Fruit fly (Drosophila melanogaster) whole organism, embryonic: ENCODE results near the gene CG6149.

Experiments
- ATbp ChIP-seq: fragments of 200-800 bp; sonication (Bioruptor generic); optimal IDR thresholded peaks from 2 replicates; lab custom pipeline; 2017; ENCODE audit warnings: missing biosample characterization, mild to moderate bottlenecking, missing genetic modification characterization, missing genetic modification reagents
- Abd-B ChIP-seq: fragments of 200-800 bp; sonication (Bioruptor generic); optimal IDR thresholded peaks from 2 replicates; lab custom pipeline; 2018; ENCODE audit warnings: missing biosample characterization, mild to moderate bottlenecking, missing genetic modification characterization, moderate library complexity
- CG11093 ChIP-seq: fragments of 200-800 bp; sonication (Bioruptor generic); IDR thresholded peaks from 3 replicates; pipeline ENCODE4 v1.3.6; 2022; ENCODE audit warnings: missing biosample characterization, missing genetic modification characterization
- CG11723 ChIP-seq: fragments of 200-800 bp; sonication (Bioruptor generic); optimal IDR thresholded peaks from 2 replicates; lab custom pipeline; 2017; ENCODE audit warnings: missing biosample characterization, mild to moderate bottlenecking, missing genetic modification characterization
- CG12155 ChIP-seq: fragments of 200-800 bp; sonication (Bioruptor generic); optimal IDR thresholded peaks from 3 replicates; lab custom pipeline; 2016; ENCODE audit warnings: missing biosample characterization, missing genetic modification characterization
- CG13123 ChIP-seq: fragments of 200-800 bp; sonication (Bioruptor generic); optimal IDR thresholded peaks from 2 replicates; lab custom pipeline; 2016; ENCODE audit warnings: missing biosample characterization, missing genetic modification characterization
- CG13287 ChIP-seq: fragments of 200-800 bp; sonication (Bioruptor generic); IDR thresholded peaks from 2 replicates; pipeline ENCODE4 v1.3.6; 2022; ENCODE audit warnings: missing biosample characterization, missing genetic modification characterization; ENCODE audit not compliant: partially characterized antibody
- CG14014 ChIP-seq: fragments of 200-800 bp; sonication (Bioruptor generic); IDR thresholded peaks from 2 replicates; pipeline ENCODE4 v1.3.6; 2022; ENCODE audit warnings: missing biosample characterization, missing genetic modification characterization
- CG16863 ChIP-seq: fragments of 200-800 bp; sonication (Bioruptor generic); optimal IDR thresholded peaks from 3 replicates; lab custom pipeline; 2016; ENCODE audit warnings: missing biosample characterization, missing genetic modification characterization
- CG18599 ChIP-seq: fragments of 200-800 bp; sonication (Bioruptor generic); optimal IDR thresholded peaks from 3 replicates; lab custom pipeline; 2017; ENCODE audit warnings: missing biosample characterization, missing genetic modification characterization, mild to moderate bottlenecking, moderate library complexity, missing genetic modification reagents
- CG3847 ChIP-seq: fragments of 200-800 bp; sonication (Bioruptor generic); IDR thresholded peaks from 2 replicates; pipeline ENCODE4 v1.3.6; 2022; ENCODE audit warnings: missing biosample characterization, missing genetic modification characterization
- CG43689 ChIP-seq: fragments of 200-800 bp; sonication (Bioruptor generic); IDR thresholded peaks from 2 replicates; pipeline ENCODE4 v1.3.6; 2022; ENCODE audit warnings: missing biosample characterization, missing genetic modification characterization
- CG6175 ChIP-seq: fragments of 200-800 bp; sonication (Bioruptor generic); IDR thresholded peaks from 3 replicates; pipeline ENCODE4 v1.3.6; 2022; ENCODE audit warnings: missing biosample characterization, missing genetic modification characterization
- CG7357 ChIP-seq: fragments of 200-800 bp; sonication (Bioruptor generic); IDR thresholded peaks from 3 replicates; pipeline ENCODE4 v1.3.6; 2022; ENCODE audit warnings: missing biosample characterization, missing genetic modification characterization
- CG7786 ChIP-seq: fragments of 200-800 bp; sonication (Bioruptor generic); optimal IDR thresholded peaks from 2 replicates; lab custom pipeline; 2016; ENCODE audit warnings: missing biosample characterization, missing genetic modification characterization
- CG9797 ChIP-seq: fragments of 200-800 bp; sonication (Bioruptor generic); optimal IDR thresholded peaks from 3 replicates; lab custom pipeline; 2018; ENCODE audit warnings: missing biosample characterization, mild to moderate bottlenecking, missing genetic modification characterization
- CG9932 ChIP-seq: fragments of 200-800 bp; sonication (Bioruptor generic); IDR thresholded peaks from 2 replicates; pipeline ENCODE4 v1.3.6; 2022; ENCODE audit warnings: missing biosample characterization, missing genetic modification characterization
- CHES-1-like ChIP-seq: fragments of 200-800 bp; sonication (Bioruptor generic); optimal IDR thresholded peaks from 2 replicates; lab custom pipeline; 2016; ENCODE audit warnings: missing biosample characterization, missing genetic modification characterization
- Dll ChIP-seq: fragments of 200-800 bp; sonication (Bioruptor generic); IDR thresholded peaks from 4 replicates; pipeline ENCODE4 v1.3.6; 2022; ENCODE audit warnings: missing biosample characterization, missing genetic modification characterization; ENCODE audit not compliant: partially characterized antibody
- Fer2 ChIP-seq: fragments of 200-800 bp; sonication (Bioruptor generic); optimal IDR thresholded peaks from 2 replicates; lab custom pipeline; 2018; ENCODE audit warnings: missing biosample characterization, mild to moderate bottlenecking, missing genetic modification characterization, moderate library complexity
- Gsc ChIP-seq: fragments of 200-800 bp; sonication (Bioruptor generic); IDR thresholded peaks from 2 replicates; pipeline ENCODE4 v1.3.6; 2022; ENCODE audit warnings: missing biosample characterization, missing genetic modification characterization
- Hand ChIP-seq: fragments of 200-800 bp; sonication (Bioruptor generic); optimal IDR thresholded peaks from 2 replicates; lab custom pipeline; 2017; ENCODE audit warnings: mild to moderate bottlenecking, missing biosample characterization, missing genetic modification reagents, missing genetic modification characterization
- Hsf ChIP-seq: fragments of 200-800 bp; sonication (Bioruptor generic); optimal IDR thresholded peaks from 3 replicates; lab custom pipeline; 2016; ENCODE audit warnings: missing biosample characterization, missing genetic modification characterization
- Opbp ChIP-seq: fragments of 200-800 bp; sonication (Bioruptor generic); IDR thresholded peaks from 3 replicates; pipeline ENCODE4 v1.3.6; 2022; ENCODE audit warnings: missing biosample characterization, missing genetic modification characterization; ENCODE audit not compliant: partially characterized antibody
- Ptx1 ChIP-seq: fragments of 200-800 bp; sonication (Bioruptor generic); IDR thresholded peaks from 2 replicates; pipeline ENCODE4 v1.3.6; 2022; ENCODE audit warnings: missing biosample characterization, missing genetic modification characterization
- Ravus ChIP-seq: fragments of 200-800 bp; sonication (Bioruptor generic); IDR thresholded peaks from 2 replicates; pipeline ENCODE4 v1.3.6; 2022; ENCODE audit warnings: missing biosample characterization, missing genetic modification characterization
- Spps ChIP-seq: fragments of 200-800 bp; sonication (Bioruptor generic); optimal IDR thresholded peaks from 2 replicates; lab custom pipeline; 2018; ENCODE audit warnings: missing biosample characterization, mild to moderate bottlenecking, missing genetic modification characterization
- Ssrp ChIP-seq: fragments of 200-800 bp; sonication (Bioruptor generic); optimal IDR thresholded peaks from 2 replicates; lab custom pipeline; 2018; ENCODE audit warnings: missing biosample characterization, mild to moderate bottlenecking, missing genetic modification characterization, moderate library complexity
- Usf ChIP-seq: fragments of 200-800 bp; sonication (Bioruptor generic); optimal IDR thresholded peaks from 2 replicates; lab custom pipeline; 2017; ENCODE audit warnings: missing genotype, missing biosample characterization, missing genetic modification characterization
- al ChIP-seq: fragments of 200-800 bp; sonication (Bioruptor generic); IDR thresholded peaks from 2 replicates; pipeline ENCODE4 v1.3.6; 2022; ENCODE audit warnings: missing biosample characterization, missing genetic modification characterization
- ato ChIP-seq: fragments of 200-800 bp; sonication (Bioruptor generic); IDR thresholded peaks from 2 replicates; pipeline ENCODE4 v1.3.6; 2022; ENCODE audit warnings: missing biosample characterization, missing genetic modification characterization; ENCODE audit not compliant: partially characterized antibody
- bigmax ChIP-seq: fragments of 200-800 bp; sonication (Bioruptor generic); optimal IDR thresholded peaks from 2 replicates; lab custom pipeline; 2018; ENCODE audit warnings: missing biosample characterization, mild to moderate bottlenecking, missing genetic modification characterization
- corto ChIP-seq: fragments of 200-800 bp; sonication (Bioruptor generic); optimal IDR thresholded peaks from 2 replicates; lab custom pipeline; 2016; ENCODE audit warnings: missing biosample characterization, mild to moderate bottlenecking, missing genetic modification characterization, moderate library complexity
- esg ChIP-seq: fragments of 200-800 bp; sonication (Bioruptor generic); conservative IDR thresholded peaks from 2 replicates; pipeline ENCODE4 v1.3.6; 2022; ENCODE audit warnings: missing biosample characterization, missing genetic modification characterization
- fd96Cb ChIP-seq: fragments of 200-800 bp; sonication (Bioruptor generic); optimal IDR thresholded peaks from 2 replicates; lab custom pipeline; 2018; ENCODE audit warnings: missing biosample characterization, mild to moderate bottlenecking, missing genetic modification characterization, moderate library complexity
- gce ChIP-seq: fragments of 200-800 bp; sonication (Bioruptor generic); IDR thresholded peaks from 3 replicates; pipeline ENCODE4 v1.3.6; 2022; ENCODE audit warnings: missing biosample characterization, missing genetic modification characterization
- her ChIP-seq: fragments of 200-800 bp; sonication (Bioruptor generic); optimal IDR thresholded peaks from 2 replicates; lab custom pipeline; 2016; ENCODE audit warnings: missing biosample characterization, missing genetic modification characterization
- ind ChIP-seq: fragments of 200-800 bp; sonication (Bioruptor generic); optimal IDR thresholded peaks from 3 replicates; lab custom pipeline; 2016; ENCODE audit warnings: missing biosample characterization, missing genetic modification characterization
- lbe ChIP-seq: fragments of 200-800 bp; sonication (Bioruptor generic); optimal IDR thresholded peaks from 2 replicates; lab custom pipeline; 2016; ENCODE audit warnings: missing biosample characterization, mild to moderate bottlenecking, missing genetic modification characterization
- lola ChIP-seq, 3 experiments: fragments of >200 bp in 2 of 3; fragments of 200-800 bp in 1 of 3; sonication (Bioruptor generic) in 1 of 3; optimal IDR thresholded peaks; 2 replicates each; lab custom pipeline; 2017 to 2019; ENCODE audit warnings: missing biosample characterization in 3 of 3, missing genetic modification characterization in 3 of 3, mild to moderate bottlenecking in 1 of 3, moderate library complexity in 1 of 3
- onecut ChIP-seq: fragments of 200-800 bp; sonication (Bioruptor generic); IDR thresholded peaks from 2 replicates; pipeline ENCODE4 v1.3.6; 2022; ENCODE audit warnings: missing biosample characterization, missing genetic modification characterization
- pnt ChIP-seq: fragments of 200-800 bp; sonication (Bioruptor generic); optimal IDR thresholded peaks from 3 replicates; lab custom pipeline; 2016; ENCODE audit warnings: missing biosample characterization, missing genetic modification characterization
- ranshi ChIP-seq: fragments of 200-800 bp; sonication (Bioruptor generic); IDR thresholded peaks from 2 replicates; pipeline ENCODE4 v1.3.6; 2022; ENCODE audit warnings: missing biosample characterization, missing genetic modification characterization
- run ChIP-seq: fragments of 200-800 bp; sonication (Bioruptor generic); optimal IDR thresholded peaks from 3 replicates; lab custom pipeline; 2018; ENCODE audit warnings: missing biosample characterization, mild to moderate bottlenecking, missing genetic modification characterization
- sens ChIP-seq: fragments of 200-800 bp; sonication (Bioruptor generic); peaks from one replicate; lab custom pipeline; 2016; ENCODE audit warnings: missing biosample characterization, missing genetic modification characterization
- sens-2 ChIP-seq: fragments of 200-800 bp; sonication (Bioruptor generic); IDR thresholded peaks from 2 replicates; pipeline ENCODE4 v1.3.6; 2022; ENCODE audit warnings: missing biosample characterization, missing genetic modification characterization
- sna ChIP-seq: fragments of 200-800 bp; sonication (Bioruptor generic); IDR thresholded peaks from 2 replicates; pipeline ENCODE4 v1.3.6; 2022; ENCODE audit warnings: missing biosample characterization, missing genetic modification characterization; ENCODE audit not compliant: partially characterized antibody
- sr ChIP-seq: fragments of 200-800 bp; sonication (Bioruptor generic); IDR thresholded peaks from 3 replicates; pipeline ENCODE4 v1.3.6; 2022; ENCODE audit warnings: missing biosample characterization, missing genetic modification characterization
- usp ChIP-seq: fragments of >200 bp; optimal IDR thresholded peaks from 2 replicates; lab custom pipeline; 2017; ENCODE audit warnings: missing biosample characterization, missing genetic modification characterization
- wdn ChIP-seq: fragments of 200-800 bp; sonication (Bioruptor generic); IDR thresholded peaks from 2 replicates; pipeline ENCODE4 v1.3.6; 2022; ENCODE audit warnings: missing biosample characterization, missing genetic modification characterization
- yki ChIP-seq: fragments of >200 bp; optimal IDR thresholded peaks from 3 replicates; lab custom pipeline; 2018
- zen2 ChIP-seq: fragments of 200-800 bp; sonication (Bioruptor generic); IDR thresholded peaks from 3 replicates; pipeline ENCODE4 v1.3.6; 2022; ENCODE audit warnings: missing biosample characterization, missing genetic modification characterization; ENCODE audit not compliant: partially characterized antibody

Gene CG6149

dm6 chr3L:11419344-11419743 is 15.9 kb downstream of the CG6149 start (continued):
- TF ChIP-seq CG9797 (GFP tag; lab: Kevin White, UChicago) (no peak), CG14014 (GFP tag; lab: Robert Waterston, UW) (no peak; the same call in 1 of the 2 replicates), sens-2 (GFP tag; lab: Robert Waterston, UW) (no peak), Hsf (GFP tag; lab: Kevin White, UChicago) (no peak), lbe (GFP tag; lab: Kevin White, UChicago) (no peak), gce (GFP tag; lab: Robert Waterston, UW) (no peak), CG12155 (GFP tag; lab: Kevin White, UChicago) (no peak), CG13287 (GFP tag; lab: Robert Waterston, UW) (no peak), yki (no peak), ind (GFP tag; lab: Kevin White, UChicago) (no peak), sna (GFP tag; lab: Robert Waterston, UW) (no peak), ranshi (GFP tag; lab: Robert Waterston, UW) (peak; percentile 9; the same call in 1 of the 2 replicates), her (GFP tag; lab: Kevin White, UChicago) (no peak), Dll (GFP tag; lab: Robert Waterston, UW) (no peak), Usf (GFP tag; lab: Kevin White, UChicago) (no peak), Abd-B (GFP tag; lab: Kevin White, UChicago) (peak; percentile 70), corto (GFP tag; lab: Kevin White, UChicago) (no peak), esg (GFP tag; lab: Robert Waterston, UW) (no peak), Ravus (GFP tag; lab: Robert Waterston, UW) (no peak), CG11723 (GFP tag; lab: Kevin White, UChicago) (no peak), CG16863 (GFP tag; lab: Kevin White, UChicago) (no peak), Fer2 (tag; lab: Kevin White, UChicago) (no peak), CG7786 (GFP tag; lab: Kevin White, UChicago) (no peak), bigmax (GFP tag; lab: Kevin White, UChicago) (no peak), onecut (GFP tag; lab: Robert Waterston, UW) (0 out of 2 replicates have a peak, but pooled peaks have one; percentile 5), CG18599 (GFP tag; lab: Kevin White, UChicago) (no peak), CG9932 (peak; percentile 17; the same call in 1 of the 2 replicates), fd96Cb (tag; lab: Kevin White, UChicago) (no peak), ATbp (peak; percentile 35), ato (GFP tag; lab: Robert Waterston, UW) (no peak), CG6175 (peak; percentile 66; the same call in 1 of the 3 replicates), wdn (GFP tag; lab: Robert Waterston, UW) (no peak), lola (GFP tag; optimal IDR thresholded peaks at IDR 0.05; lab: Kevin White, UChicago) (no peak), pnt (GFP tag; lab: Kevin White, UChicago) (no peak), Gsc (GFP tag; lab: Robert Waterston, UW) (no peak), Hand (GFP tag; lab: Kevin White, UChicago) (no peak), Ssrp (tag; lab: Kevin White, UChicago) (no peak), CHES-1-like (GFP tag; lab: Kevin White, UChicago) (no peak), CG13123 (no peak), Ptx1 (GFP tag; lab: Robert Waterston, UW) (0 out of 2 replicates have a peak, but pooled peaks have one; percentile 24), al (no peak), Opbp (GFP tag; lab: Robert Waterston, UW) (no peak), CG3847 (no peak), sens (GFP tag; lab: Kevin White, UChicago) (peak; percentile 15), CG11093 (GFP tag; lab: Robert Waterston, UW) (no peak), sr (GFP tag; lab: Robert Waterston, UW) (peak; percentile 65; the same call in 2 of the 3 replicates), CG7357 (GFP tag; lab: Robert Waterston, UW) (no peak), zen2 (GFP tag; lab: Robert Waterston, UW) (no peak), Spps (tag; lab: Kevin White, UChicago) (no peak), run (tag; lab: Kevin White, UChicago) (peak; percentile 38), usp (GFP tag; lab: Kevin White, UChicago) (no peak), CG43689 (no peak)
